Fruit fly (Drosophila melanogaster) whole organism, adult: ENCODE results near the gene Cow.

Experiments used
- CG12768 ChIP-seq: fragments of 200-800 bp; sonication (Bioruptor generic); optimal IDR thresholded peaks from 2 replicates; lab custom pipeline; 2017; ENCODE audit warnings: missing biosample characterization, missing genetic modification characterization, mild to moderate bottlenecking, moderate library complexity, missing genetic modification reagents
- CG1620 ChIP-seq: fragments of 200-800 bp; sonication (Bioruptor generic); optimal IDR thresholded peaks from 2 replicates; lab custom pipeline; 2016; ENCODE audit warnings: missing biosample characterization, missing genetic modification characterization
- CG33017 ChIP-seq: fragments of 200-800 bp; sonication (Bioruptor generic); optimal IDR thresholded peaks from 2 replicates; lab custom pipeline; 2018; ENCODE audit warnings: missing biosample characterization, mild to moderate bottlenecking, missing genetic modification characterization, moderate library complexity
- CG5204 ChIP-seq: fragments of 200-800 bp; sonication (Bioruptor generic); optimal IDR thresholded peaks from 2 replicates; lab custom pipeline; 2016; ENCODE audit warnings: missing biosample characterization, missing genetic modification characterization
- cnc ChIP-seq, 2 experiments: fragments of >200 bp; optimal IDR thresholded peaks; 2 replicates each; lab custom pipeline; 2017
- toe ChIP-seq: fragments of 200-800 bp; sonication (Bioruptor generic); optimal IDR thresholded peaks from 2 replicates; lab custom pipeline; 2016; ENCODE audit warnings: missing biosample characterization, missing genetic modification characterization

dm6 chr3R:23148433-23148832 is 35.9 kb upstream of the Cow start:
- no peak for TF ChIP-seq toe (GFP tag; lab: Kevin White, UChicago)
- no peak for TF ChIP-seq CG1620 (GFP tag; lab: Kevin White, UChicago)
- no peak for TF ChIP-seq cnc (optimal IDR thresholded peaks at IDR 0.05; lab: Kevin White, UChicago)
- no peak for TF ChIP-seq CG12768
- no peak for TF ChIP-seq CG33017 (tag; lab: Kevin White, UChicago)
- TF ChIP-seq CG5204 = no peak
